Fruit fly (Drosophila melanogaster): Measurements from ENCODE around the gene Ubr3.
A peak's percentile ranks its signal among the peaks of the same experiment; 100 is the strongest.

Ubr3 gene

DNA sequence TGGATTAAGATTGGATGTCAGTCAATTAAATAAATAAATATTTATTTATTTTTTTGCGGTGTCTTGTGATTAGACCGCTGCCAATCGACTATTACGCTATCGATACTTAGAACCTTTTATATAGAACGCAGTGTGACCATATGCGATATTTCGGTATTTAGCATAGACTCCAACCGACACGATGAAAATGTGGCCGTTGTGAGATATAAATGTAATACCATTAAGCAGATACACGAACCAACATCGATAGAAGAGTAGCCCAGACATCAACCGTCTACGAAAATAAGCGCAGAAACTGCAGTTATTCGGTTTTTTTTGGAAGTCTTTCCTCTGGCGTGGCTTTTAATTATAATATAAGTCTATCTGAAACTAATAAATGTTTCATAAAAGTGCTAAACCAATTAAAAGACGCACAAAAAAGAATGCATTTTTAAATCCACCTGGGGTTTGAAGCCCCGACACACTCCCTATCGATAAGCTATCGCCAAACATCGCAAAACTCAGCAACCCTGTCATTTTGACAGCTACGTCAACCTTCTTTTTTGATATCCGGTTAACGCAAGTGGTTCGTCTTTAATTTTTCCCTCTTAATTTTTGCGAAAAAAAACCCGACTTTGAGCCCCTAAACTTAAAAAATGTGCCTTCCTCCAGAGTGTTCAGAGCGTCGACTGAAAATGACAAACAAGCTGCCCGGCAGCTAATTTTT lies 2.3 kb upstream of the Ubr3 start, which contains the start of the genes Dhdds and RpS14a (continued):
- TF ChIP-seq Dll (GFP tag; IDR thresholded peaks at IDR 0.05; ENCODE audit: partially characterized antibody) (peak; percentile 84), slbo (GFP tag; IDR thresholded peaks at IDR 0.05) (no peak; the same call in 1 of the 2 replicates), CG10209 (GFP tag; optimal IDR thresholded peaks at IDR 0.05) (peak; percentile 70), Meics (GFP tag; optimal IDR thresholded peaks at IDR 0.05) (peak; percentile 80), Rx (GFP tag; IDR thresholded peaks at IDR 0.05) (peak; percentile 11; the same call in 1 of the 2 replicates), B-H2 (GFP tag; optimal IDR thresholded peaks at IDR 0.05) (no peak), Myb (GFP tag; optimal IDR thresholded peaks at IDR 0.05) (peak; percentile 50), sug (tag; optimal IDR thresholded peaks at IDR 0.05) (peak; percentile 63), CG12219 (GFP tag; optimal IDR thresholded peaks at IDR 0.05) (peak; percentile 28), dysf (GFP tag; IDR thresholded peaks at IDR 0.05) (peak; percentile 35; the same call in 1 of the 3 replicates), CG15269 (tag; optimal IDR thresholded peaks at IDR 0.05) (peak; percentile 38), Med (GFP tag) (peak; percentile 90), Ptx1 (GFP tag; IDR thresholded peaks at IDR 0.05) (no peak), Aef1 (GFP tag; IDR thresholded peaks at IDR 0.05) (no peak), Hr3 (GFP tag; optimal IDR thresholded peaks at IDR 0.05) (peak; percentile 25), CG2712 (tag; optimal IDR thresholded peaks at IDR 0.05) (peak; percentile 66), CG7372 (GFP tag; IDR thresholded peaks at IDR 0.05) (no peak), ind (GFP tag; optimal IDR thresholded peaks at IDR 0.05) (peak; percentile 24), Ada2b (GFP tag; IDR thresholded peaks at IDR 0.05) (no peak), Lpt (GFP tag; optimal IDR thresholded peaks at IDR 0.05) (no peak), unc-4 (GFP tag; IDR thresholded peaks at IDR 0.05; ENCODE audit: partially characterized antibody) (peak; percentile 71), phol (tag; optimal IDR thresholded peaks at IDR 0.05) (peak; percentile 80), luna (GFP tag; optimal IDR thresholded peaks at IDR 0.05) (no peak), Atf-2 (GFP tag; optimal IDR thresholded peaks at IDR 0.05) (peak; percentile 17), Xbp1 (GFP tag; optimal IDR thresholded peaks at IDR 0.05) (peak; percentile 47), zfh1 (GFP tag; IDR thresholded peaks at IDR 0.05) (0 out of 3 replicates have a peak, but pooled peaks have one; percentile 15), Spps (tag; optimal IDR thresholded peaks at IDR 0.05) (peak; percentile 25), CG10565 (GFP tag; optimal IDR thresholded peaks at IDR 0.05) (no peak), schlank (tag; optimal IDR thresholded peaks at IDR 0.05) (no peak), ERR (GFP tag; optimal IDR thresholded peaks at IDR 0.05) (no peak), eyg (GFP tag; optimal IDR thresholded peaks at IDR 0.05) (peak; percentile 50), CG8944 (GFP tag; optimal IDR thresholded peaks at IDR 0.05) (no peak), Kr (GFP tag; optimal IDR thresholded peaks at IDR 0.05) (no peak), ems (GFP tag; optimal IDR thresholded peaks at IDR 0.05) (no peak), Mad (GFP tag; optimal IDR thresholded peaks at IDR 0.05) (peak; percentile 5), CG7357 (GFP tag; IDR thresholded peaks at IDR 0.05) (no peak), Fer2 (tag; optimal IDR thresholded peaks at IDR 0.05) (no peak), dimm (GFP tag; IDR thresholded peaks at IDR 0.05) (no peak), ftz-f1 (GFP tag; optimal IDR thresholded peaks at IDR 0.05) (no peak), BtbVII (GFP tag; optimal IDR thresholded peaks at IDR 0.05) (peak; percentile 54), tll (GFP tag; optimal IDR thresholded peaks at IDR 0.05) (peak; percentile 19 to 85), slou (GFP tag; optimal IDR thresholded peaks at IDR 0.05) (peak; percentile 51), Gug (GFP tag; IDR thresholded peaks at IDR 0.05) (0 out of 4 replicates have a peak, but pooled peaks have one; percentile 11), Drgx (GFP tag; IDR thresholded peaks at IDR 0.05) (no peak), Mrtf (GFP tag; IDR thresholded peaks at IDR 0.05) (no peak), gce (GFP tag; IDR thresholded peaks at IDR 0.05) (no peak), CG14014 (GFP tag; IDR thresholded peaks at IDR 0.05) (peak; percentile 10; the same call in 1 of the 2 replicates), Sry-δ (GFP tag; optimal IDR thresholded peaks at IDR 0.05) (peak; percentile 77), CG17829 (tag; optimal IDR thresholded peaks at IDR 0.05) (peak; percentile 44), Dfd (GFP tag; optimal IDR thresholded peaks at IDR 0.05) (no peak), rib (GFP tag; IDR thresholded peaks at IDR 0.05) (no peak)

Data from whole organism, embryonic.